Worm (Caenorhabditis elegans) whole organism, L3 larva: ENCODE data around the gene rga-3.
"Not testable (repeated sequence)": the region's sequence is repeated elsewhere in the genome, so short reads cannot be mapped to it uniquely, and the experiment has no call there.

ENCODE experiments used
- R02D3.7 ChIP-seq: fragments of 150-350 bp; optimal IDR thresholded peaks from 2 replicates; lab custom pipeline; 2014; ENCODE audit warnings: missing biosample characterization, missing genetic modification characterization
- aly-2 ChIP-seq: fragments of 150-350 bp; optimal IDR thresholded peaks from 2 replicates; lab custom pipeline; 2014; ENCODE audit warnings: missing biosample characterization, missing genetic modification characterization
- ama-1 ChIP-seq: fragments of 150-350 bp; optimal IDR thresholded peaks from 2 replicates; lab custom pipeline; 2018
- ceh-16 ChIP-seq: sonication (generic microtip); optimal IDR thresholded peaks from 2 replicates; lab custom pipeline; 2017; ENCODE audit warnings: missing biosample characterization, missing genetic modification characterization
- ceh-28 ChIP-seq: fragments of 150-350 bp; optimal IDR thresholded peaks from 2 replicates; lab custom pipeline; 2014; ENCODE audit warnings: missing biosample characterization, missing genetic modification reagents, missing genetic modification characterization
- ceh-9 ChIP-seq: sonication (generic microtip); optimal IDR thresholded peaks from 2 replicates; lab custom pipeline; 2018; ENCODE audit warnings: missing biosample characterization, missing genetic modification characterization
- egl-27 ChIP-seq: sonication (generic microtip); optimal IDR thresholded peaks from 4 replicates; lab custom pipeline; 2017; ENCODE audit warnings: missing biosample characterization, missing genetic modification reagents, missing genetic modification characterization
- egl-5 ChIP-seq: fragments of 150-350 bp; optimal IDR thresholded peaks from 2 replicates; lab custom pipeline; 2017; ENCODE audit warnings: missing biosample characterization, missing genetic modification reagents, missing genetic modification characterization, inconsistent platforms
- elt-2 ChIP-seq: sonication (generic microtip); optimal IDR thresholded peaks from 2 replicates; lab custom pipeline; 2016; ENCODE audit warnings: missing genetic modification reagents, mild to moderate bottlenecking, missing genetic modification characterization, missing compliant biosample characterization
- elt-3 ChIP-seq, 3 experiments: fragments of 150-350 bp in 1 of 3; sonication (generic microtip) in 2 of 3; optimal IDR thresholded peaks; 2 replicates in 2 of 3; 4 replicates in 1 of 3; lab custom pipeline; 2014 to 2017; ENCODE audit warnings: missing biosample characterization in 3 of 3, missing genetic modification characterization in 3 of 3
- eor-1 ChIP-seq, 2 experiments: fragments of 150-350 bp; optimal IDR thresholded peaks; 2 replicates each; lab custom pipeline; 2014 to 2018; ENCODE audit warnings: missing biosample characterization in 2 of 2, missing genetic modification characterization in 2 of 2
- fkh-10 ChIP-seq: sonication (generic microtip); optimal IDR thresholded peaks from 2 replicates; lab custom pipeline; 2017; ENCODE audit warnings: missing biosample characterization, missing genetic modification reagents, missing genetic modification characterization
- fos-1 ChIP-seq: fragments of 150-350 bp; optimal IDR thresholded peaks from 2 replicates; lab custom pipeline; 2014; ENCODE audit warnings: missing biosample characterization, missing genetic modification characterization
- hmg-11 ChIP-seq: sonication (generic microtip); optimal IDR thresholded peaks from 2 replicates; lab custom pipeline; 2016; ENCODE audit warnings: missing genetic modification characterization, missing compliant biosample characterization
- lin-15B ChIP-seq: fragments of 150-350 bp; optimal IDR thresholded peaks from 2 replicates; lab custom pipeline; 2014; ENCODE audit warnings: missing biosample characterization, missing genetic modification characterization
- lin-39 ChIP-seq: fragments of 150-350 bp; optimal IDR thresholded peaks from 2 replicates; lab custom pipeline; 2018; ENCODE audit warnings: missing biosample characterization, missing genetic modification reagents, missing genetic modification characterization
- mdl-1 ChIP-seq: fragments of 150-350 bp; optimal IDR thresholded peaks from 2 replicates; lab custom pipeline; 2014; ENCODE audit warnings: missing biosample characterization, missing genetic modification characterization
- mml-1 ChIP-seq: fragments of 150-350 bp; sonication (generic microtip); optimal IDR thresholded peaks from 3 replicates; lab custom pipeline; 2014; ENCODE audit warnings: missing biosample characterization, missing genetic modification characterization
- nfya-1 ChIP-seq: sonication (generic microtip); optimal IDR thresholded peaks from 2 replicates; lab custom pipeline; 2017; ENCODE audit warnings: missing genetic modification characterization, mild to moderate bottlenecking, missing compliant biosample characterization, antibody characterized with exemption, moderate library complexity; ENCODE audit not compliant: insufficient read depth
- nhr-12 ChIP-seq: fragments of 150-350 bp; optimal IDR thresholded peaks from 2 replicates; lab custom pipeline; 2014; ENCODE audit warnings: missing biosample characterization, missing genetic modification characterization
- nhr-23 ChIP-seq: fragments of 150-350 bp; optimal IDR thresholded peaks from 2 replicates; lab custom pipeline; 2014; ENCODE audit warnings: missing biosample characterization, missing genetic modification reagents, missing genetic modification characterization
- nhr-237 ChIP-seq: fragments of 150-350 bp; optimal IDR thresholded peaks from 2 replicates; lab custom pipeline; 2014; ENCODE audit warnings: missing biosample characterization, missing genetic modification characterization
- nhr-28 ChIP-seq: fragments of 150-350 bp; optimal IDR thresholded peaks from 2 replicates; lab custom pipeline; 2014; ENCODE audit warnings: missing biosample characterization, missing genetic modification characterization
- nhr-67 ChIP-seq: fragments of 150-350 bp; optimal IDR thresholded peaks from 2 replicates; lab custom pipeline; 2014; ENCODE audit warnings: missing biosample characterization, missing genetic modification characterization
- nhr-76 ChIP-seq: fragments of 150-350 bp; sonication (generic microtip); optimal IDR thresholded peaks from 5 replicates; lab custom pipeline; 2014; ENCODE audit warnings: missing biosample characterization, missing genetic modification characterization
- nhr-77 ChIP-seq: fragments of 150-350 bp; optimal IDR thresholded peaks from 2 replicates; lab custom pipeline; 2014; ENCODE audit warnings: missing biosample characterization, missing genetic modification characterization
- pha-4 ChIP-seq: fragments of 150-350 bp; optimal IDR thresholded peaks from 2 replicates; lab custom pipeline; 2014; ENCODE audit warnings: missing biosample characterization, missing genetic modification reagents, missing genetic modification characterization
- pqm-1 ChIP-seq: fragments of 150-350 bp; optimal IDR thresholded peaks from 2 replicates; lab custom pipeline; 2017; ENCODE audit warnings: missing biosample characterization, missing genetic modification characterization, inconsistent platforms
- skn-1 ChIP-seq: fragments of 150-350 bp; optimal IDR thresholded peaks from 2 replicates; lab custom pipeline; 2014; ENCODE audit warnings: missing biosample characterization, missing genetic modification characterization
- tbx-2 ChIP-seq: sonication (generic microtip); optimal IDR thresholded peaks from 2 replicates; lab custom pipeline; 2016; ENCODE audit warnings: mild to moderate bottlenecking, missing genetic modification characterization, missing compliant biosample characterization
- unc-39 ChIP-seq: sonication (generic microtip); optimal IDR thresholded peaks from 4 replicates; lab custom pipeline; 2017; ENCODE audit warnings: missing biosample characterization, missing genetic modification characterization
- unc-62 ChIP-seq: fragments of 150-350 bp; sonication (generic microtip); optimal IDR thresholded peaks from 4 replicates; lab custom pipeline; 2014; ENCODE audit warnings: missing biosample characterization, missing genetic modification reagents, missing genetic modification characterization
- zag-1 ChIP-seq: fragments of 150-350 bp; optimal IDR thresholded peaks from 2 replicates; lab custom pipeline; 2014; ENCODE audit warnings: missing biosample characterization, missing genetic modification characterization
- ztf-11 ChIP-seq: fragments of 150-350 bp; optimal IDR thresholded peaks from 2 replicates; lab custom pipeline; 2014; ENCODE audit warnings: missing biosample characterization, missing genetic modification characterization
- ztf-4 ChIP-seq: fragments of 150-350 bp; optimal IDR thresholded peaks from 2 replicates; lab custom pipeline; 2014; ENCODE audit warnings: missing biosample characterization, missing genetic modification characterization

The rga-3 gene

DNA sequence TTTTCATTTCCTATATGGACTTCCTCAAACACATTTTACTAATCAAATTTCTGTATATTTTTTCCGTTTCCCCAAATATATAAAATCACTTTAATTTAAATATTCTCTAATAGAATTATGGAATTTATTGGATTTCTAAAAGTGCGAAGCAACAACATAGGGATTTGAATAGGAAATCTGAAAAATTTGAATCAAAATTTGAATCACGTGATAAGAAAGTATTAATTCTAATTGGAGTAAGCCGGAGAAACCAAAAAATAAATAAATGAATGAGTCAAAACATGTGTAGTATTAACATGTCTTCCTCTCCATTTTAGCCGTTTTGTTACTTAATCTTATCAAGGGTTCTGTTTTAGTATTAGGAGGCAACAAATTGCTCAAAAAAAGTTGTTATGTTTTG is 23.6 kb downstream of the rga-3 start:
- TF ChIP-seq ceh-9 (tag; lab: Kevin White, UChicago) (no peak), aly-2 (tag; lab: Kevin White, UChicago) (no peak), nhr-23 (no peak), pha-4 (tag; lab: Kevin White, UChicago) (no peak), mml-1 (tag; lab: Kevin White, UChicago) (no peak), eor-1 (tag; optimal IDR thresholded peaks at IDR 0.05; lab: Kevin White, UChicago) (no peak), nhr-77 (tag; lab: Kevin White, UChicago) (no peak), nhr-28 (tag; lab: Kevin White, UChicago) (no peak), hmg-11 (no peak), nhr-237 (no peak), unc-39 (tag; lab: Kevin White, UChicago) (no peak), ama-1 (lab: Kevin White, UChicago) (no peak), ceh-28 (tag; lab: Kevin White, UChicago) (no peak), tbx-2 (no peak), nhr-76 (tag; lab: Kevin White, UChicago) (no peak), ztf-4 (tag; lab: Kevin White, UChicago) (no peak), lin-15B (tag; lab: Kevin White, UChicago) (no peak), egl-5 (tag; lab: Kevin White, UChicago) (no peak), egl-27 (no peak), ceh-16 (no peak)

DNA sequence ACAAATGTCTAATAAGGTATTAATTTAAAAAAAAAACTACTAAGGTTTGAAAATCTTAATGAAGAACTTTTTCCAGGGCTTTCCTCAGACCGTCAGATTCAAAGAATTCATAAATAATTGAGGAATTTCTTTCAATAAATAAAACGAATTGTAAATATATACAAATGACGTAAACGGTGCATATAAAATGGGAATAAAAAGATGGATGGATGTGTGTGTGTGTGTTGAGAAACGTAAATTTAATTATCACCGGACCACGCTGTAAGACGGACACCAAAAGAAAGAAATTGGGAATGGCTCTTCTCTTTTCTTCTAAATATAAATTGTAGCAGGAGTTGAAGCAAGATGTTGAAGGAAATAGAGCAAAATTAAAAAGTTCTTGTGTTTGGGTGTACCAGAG is 28.6 kb downstream of the rga-3 start:
- no peak for TF ChIP-seq nfya-1 (tag; lab: Kevin White, UChicago)

DNA sequence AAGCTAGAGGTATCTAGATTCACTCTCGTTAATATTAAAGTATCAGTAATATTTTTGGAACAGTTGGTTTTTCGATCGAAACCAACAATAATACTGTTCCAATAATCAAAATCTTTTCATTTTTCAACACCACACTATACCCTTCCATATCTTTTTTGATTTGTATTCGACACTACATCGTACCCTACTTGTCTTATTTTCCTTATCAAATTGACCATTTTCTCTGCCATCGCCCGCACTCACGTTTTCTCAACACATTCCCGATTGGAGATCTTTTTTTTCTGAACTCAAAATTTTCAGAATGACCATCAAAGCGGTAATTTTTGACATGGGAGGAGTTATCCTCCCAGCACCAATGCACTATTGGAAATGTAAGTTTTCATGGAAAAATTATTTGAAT is 29.8 kb downstream of the rga-3 start, which contains the start of gene acds-10:
TSS of gene acds-10 (plus strand) at position 301 of the 400 bp plus-strand sequence.
- peak; percentile 31 for TF ChIP-seq elt-2 (tag; lab: Kevin White, UChicago)
- no peak for TF ChIP-seq nhr-23
- TF ChIP-seq nhr-77 (tag; lab: Kevin White, UChicago): no peak
- TF ChIP-seq ama-1 (lab: Kevin White, UChicago): no peak
- TF ChIP-seq unc-62 (GFP tag; lab: Kevin White, UChicago): no peak
- peak; percentile 36 for TF ChIP-seq pqm-1 (tag; lab: Kevin White, UChicago)
- no peak for TF ChIP-seq lin-39 (tag; lab: Kevin White, UChicago)
- TF ChIP-seq nhr-12 (tag; lab: Kevin White, UChicago): no peak

DNA sequence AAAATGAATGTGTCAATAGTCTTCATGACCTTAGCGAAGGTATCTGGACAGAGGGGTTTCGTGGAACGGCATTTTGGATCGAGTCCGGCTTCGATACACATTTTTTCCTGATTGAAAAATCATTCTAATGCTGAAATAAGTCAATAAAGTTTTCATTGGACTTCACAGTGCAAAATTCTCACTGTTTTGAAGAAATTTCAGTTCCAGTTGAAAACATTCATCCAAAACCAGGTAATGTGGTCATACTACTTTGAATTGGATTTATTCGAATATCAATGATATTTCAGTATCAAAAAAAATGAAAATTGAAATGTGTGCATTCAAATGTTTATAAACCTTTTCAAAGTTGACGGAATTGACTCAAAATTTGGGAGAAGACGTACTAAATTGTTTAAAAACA is 35.7 kb downstream of the rga-3 start, which contains the start of gene pgph-1:
TSS of gene pgph-1 (minus strand) at position 101 of the 400 bp plus-strand sequence.
- no peak for TF ChIP-seq egl-5 (tag; lab: Kevin White, UChicago)
- TF ChIP-seq mml-1 (tag; lab: Kevin White, UChicago): no peak
- TF ChIP-seq eor-1 (tag; optimal IDR thresholded peaks at IDR 0.05; lab: Kevin White, UChicago): no peak
- TF ChIP-seq fkh-10: no peak
- no peak for TF ChIP-seq ceh-16

DNA sequence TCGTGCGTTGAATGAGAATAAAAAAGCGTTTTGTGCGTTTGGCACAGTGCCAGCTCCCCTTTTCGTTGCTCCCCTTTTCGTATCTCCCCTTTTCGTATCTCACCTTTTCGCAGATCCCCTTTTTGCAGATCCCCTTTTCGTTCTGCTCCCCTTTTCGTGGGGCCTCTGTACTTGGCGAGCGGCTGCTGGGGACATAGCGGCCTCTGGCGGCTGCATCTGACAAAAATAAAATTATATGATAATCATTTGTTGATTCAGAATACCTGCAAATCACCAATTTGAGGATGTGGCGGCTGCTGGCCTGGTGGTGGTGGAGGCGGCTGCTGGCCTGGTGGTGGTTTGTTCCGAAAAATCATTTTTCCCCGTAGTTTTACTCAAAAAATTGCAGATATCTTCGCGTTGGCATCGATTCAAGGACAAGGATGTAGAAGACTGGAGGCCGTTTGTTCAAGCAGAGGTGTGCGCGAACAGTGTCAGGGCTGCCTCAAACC is 37.6 kb downstream of the rga-3 start, which contains the start of gene K09H11.11:
TSS of gene K09H11.11 (minus strand) at position 51 of the 491 bp plus-strand sequence.
- TF ChIP-seq pqm-1, nhr-76, pha-4 (tag; lab: Kevin White, UChicago): not testable (repeated sequence)

DNA sequence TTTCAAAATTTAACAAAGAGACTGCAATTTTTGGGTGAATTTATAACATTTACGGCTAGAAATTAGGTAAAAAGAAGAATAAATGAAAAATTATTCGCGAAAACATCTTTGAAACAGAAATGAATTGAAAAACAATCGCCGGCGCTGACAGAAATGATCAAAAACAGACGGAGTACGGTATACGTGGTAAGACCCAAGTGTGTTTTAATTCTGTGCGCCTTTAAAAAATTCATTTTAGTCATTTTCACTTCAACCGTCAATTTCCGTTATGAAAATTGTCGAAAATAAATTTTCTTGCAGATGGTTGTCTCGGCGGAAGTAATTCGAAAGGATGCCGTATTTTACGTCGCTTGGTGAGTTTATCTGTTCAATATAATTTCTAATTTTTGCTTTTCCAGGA is 38.5 kb downstream of the rga-3 start, which contains the start of gene C53A3.3:
TSS of gene C53A3.3 (plus strand) at position 301 of the 400 bp plus-strand sequence.
- TF ChIP-seq nhr-28 (tag; lab: Kevin White, UChicago) (no peak), aly-2 (tag; lab: Kevin White, UChicago) (no peak), pqm-1 (tag; lab: Kevin White, UChicago) (no peak), elt-3 (tag; optimal IDR thresholded peaks at IDR 0.05; lab: Kevin White, UChicago) (no peak), fos-1 (no peak), ztf-11 (tag; lab: Kevin White, UChicago) (no peak), elt-2 (tag; lab: Kevin White, UChicago) (no peak), R02D3.7 (tag; lab: Kevin White, UChicago) (no peak), nhr-77 (tag; lab: Kevin White, UChicago) (no peak), nhr-12 (tag; lab: Kevin White, UChicago) (no peak), nhr-76 (tag; lab: Kevin White, UChicago) (no peak), mdl-1 (tag; lab: Kevin White, UChicago) (no peak), nhr-67 (no peak), zag-1 (tag; lab: Kevin White, UChicago) (no peak), nhr-237 (no peak), eor-1 (tag; optimal IDR thresholded peaks at IDR 0.05; lab: Kevin White, UChicago) (no peak), skn-1 (no peak)
